Fruit fly (Drosophila melanogaster): ENCODE measurements around the gene Spag1.

- TF ChIP-seq CG14655 (GFP tag; optimal IDR thresholded peaks at IDR 0.05), result no peak
- no peak for TF ChIP-seq CG17806 (tag; optimal IDR thresholded peaks at IDR 0.05)
These were observed 22.1 kb downstream of the Spag1 start for dm6 chr3R:26969743-26970142.

Measured in whole organism, pupa.